Fruit fly (Drosophila melanogaster) whole organism, prepupa: Measurements from ENCODE around the gene CG5850.

ENCODE experiments used
- Blimp-1 ChIP-seq: fragments of 200-800 bp; sonication (Bioruptor generic); optimal IDR thresholded peaks from 3 replicates; lab custom pipeline; 2017; ENCODE audit warnings: missing biosample characterization, missing genetic modification characterization, mild to moderate bottlenecking, moderate library complexity, missing genetic modification reagents
- CG10669 ChIP-seq: fragments of 200-800 bp; sonication (Bioruptor generic); optimal IDR thresholded peaks from 3 replicates; lab custom pipeline; 2018; ENCODE audit warnings: missing biosample characterization, mild to moderate bottlenecking, missing genetic modification characterization, moderate library complexity
- CG11294 ChIP-seq: fragments of 200-800 bp; sonication (Bioruptor generic); IDR thresholded peaks from 2 replicates; pipeline ENCODE4 v1.3.6; 2022; ENCODE audit warnings: missing biosample characterization, missing genetic modification characterization
- CG11762 ChIP-seq: fragments of 200-800 bp; sonication (Bioruptor generic); optimal IDR thresholded peaks from 3 replicates; lab custom pipeline; 2016; ENCODE audit warnings: missing biosample characterization, missing genetic modification characterization; ENCODE audit not compliant: insufficient read depth
- CG11902 ChIP-seq: fragments of 200-800 bp; sonication (Bioruptor generic); optimal IDR thresholded peaks from 3 replicates; lab custom pipeline; 2016; ENCODE audit warnings: missing biosample characterization, missing genetic modification characterization
- CG15336 ChIP-seq: fragments of 200-800 bp; sonication (Bioruptor generic); IDR thresholded peaks from 2 replicates; pipeline ENCODE4 v1.3.6; 2022; ENCODE audit warnings: missing biosample characterization, missing genetic modification characterization
- CG1621 ChIP-seq: fragments of 200-800 bp; sonication (Bioruptor generic); optimal IDR thresholded peaks from 3 replicates; lab custom pipeline; 2018; ENCODE audit warnings: missing biosample characterization, mild to moderate bottlenecking, missing genetic modification characterization
- CG16779 ChIP-seq: fragments of 200-800 bp; sonication (Bioruptor generic); optimal IDR thresholded peaks from 3 replicates; lab custom pipeline; 2017; ENCODE audit warnings: missing biosample characterization, mild to moderate bottlenecking, missing genetic modification characterization
- CG31627 ChIP-seq: fragments of 200-800 bp; sonication (Bioruptor generic); optimal IDR thresholded peaks from 3 replicates; lab custom pipeline; 2016; ENCODE audit warnings: missing biosample characterization, missing genetic modification characterization
- CG32006 ChIP-seq: fragments of 200-800 bp; sonication (Bioruptor generic); optimal IDR thresholded peaks from 3 replicates; lab custom pipeline; 2017; ENCODE audit warnings: missing biosample characterization, mild to moderate bottlenecking, missing genetic modification characterization
- CG34406 ChIP-seq: fragments of 200-800 bp; sonication (Bioruptor generic); optimal IDR thresholded peaks from 3 replicates; lab custom pipeline; 2016; ENCODE audit warnings: missing biosample characterization, missing genetic modification characterization
- CG3919 ChIP-seq: fragments of 200-800 bp; sonication (Bioruptor generic); optimal IDR thresholded peaks from 3 replicates; lab custom pipeline; 2016; ENCODE audit warnings: missing biosample characterization, missing genetic modification characterization
- CG4318 ChIP-seq: fragments of 200-800 bp; sonication (Bioruptor generic); optimal IDR thresholded peaks from 3 replicates; lab custom pipeline; 2017; ENCODE audit warnings: missing biosample characterization, mild to moderate bottlenecking, missing genetic modification characterization
- CG6163 ChIP-seq: fragments of 200-800 bp; sonication (Bioruptor generic); IDR thresholded peaks from 3 replicates; pipeline ENCODE4 v1.3.6; 2022; ENCODE audit warnings: missing biosample characterization, missing genetic modification characterization
- CG6276 ChIP-seq: fragments of 200-800 bp; sonication (Bioruptor generic); optimal IDR thresholded peaks from 2 replicates; lab custom pipeline; 2017; ENCODE audit warnings: missing biosample characterization, mild to moderate bottlenecking, missing genetic modification characterization
- CG6792 ChIP-seq: fragments of 200-800 bp; sonication (Bioruptor generic); optimal IDR thresholded peaks from 3 replicates; lab custom pipeline; 2016; ENCODE audit warnings: missing biosample characterization, missing genetic modification characterization
- CG6808 ChIP-seq: fragments of 200-800 bp; sonication (Bioruptor generic); optimal IDR thresholded peaks from 3 replicates; lab custom pipeline; 2017; ENCODE audit warnings: missing biosample characterization, missing genetic modification characterization, mild to moderate bottlenecking, moderate library complexity, missing genetic modification reagents
- CG6854 ChIP-seq: fragments of 200-800 bp; sonication (Bioruptor generic); optimal IDR thresholded peaks from 2 replicates; lab custom pipeline; 2017; ENCODE audit warnings: missing biosample characterization, mild to moderate bottlenecking, missing genetic modification characterization
- CG7368 ChIP-seq: fragments of 200-800 bp; sonication (Bioruptor generic); optimal IDR thresholded peaks from 3 replicates; lab custom pipeline; 2016; ENCODE audit warnings: missing biosample characterization, missing genetic modification characterization
- CG8632 ChIP-seq: fragments of 200-800 bp; sonication (Bioruptor generic); optimal IDR thresholded peaks from 3 replicates; lab custom pipeline; 2016; ENCODE audit warnings: missing biosample characterization, missing genetic modification characterization
- CG9139 ChIP-seq: fragments of 200-800 bp; sonication (Bioruptor generic); optimal IDR thresholded peaks from 3 replicates; lab custom pipeline; 2017; ENCODE audit warnings: missing biosample characterization, mild to moderate bottlenecking, missing genetic modification characterization
- Eip75B ChIP-seq: fragments of 200-800 bp; sonication (Bioruptor generic); optimal IDR thresholded peaks from 3 replicates; lab custom pipeline; 2016; ENCODE audit warnings: missing biosample characterization, missing genetic modification characterization
- Eip78C ChIP-seq: fragments of 200-800 bp; sonication (Bioruptor generic); peaks from one replicate; lab custom pipeline; 2016; ENCODE audit warnings: missing biosample characterization, missing genetic modification characterization
- Eip93F ChIP-seq: fragments of 200-800 bp; sonication (Bioruptor generic); optimal IDR thresholded peaks from 2 replicates; lab custom pipeline; 2016; ENCODE audit warnings: missing biosample characterization, mild to moderate bottlenecking, missing genetic modification characterization
- Ets21C ChIP-seq: fragments of 200-800 bp; sonication (Bioruptor generic); optimal IDR thresholded peaks from 3 replicates; lab custom pipeline; 2016; ENCODE audit warnings: missing biosample characterization, missing genetic modification characterization
- Ets96B ChIP-seq: fragments of 200-800 bp; optimal IDR thresholded peaks from 2 replicates; lab custom pipeline; 2019; ENCODE audit warnings: missing biosample characterization, mild to moderate bottlenecking, missing genetic modification characterization, moderate library complexity
- Gug ChIP-seq: fragments of 200-800 bp; sonication (Bioruptor generic); IDR thresholded peaks from 2 replicates; pipeline ENCODE4 v1.3.6; 2022; ENCODE audit warnings: missing biosample characterization, missing genetic modification characterization
- Hr39 ChIP-seq: fragments of 200-800 bp; sonication (Bioruptor generic); optimal IDR thresholded peaks from 2 replicates; lab custom pipeline; 2016; ENCODE audit warnings: missing biosample characterization, missing genetic modification characterization
- Lpt ChIP-seq: fragments of 200-800 bp; sonication (Bioruptor generic); optimal IDR thresholded peaks from 3 replicates; lab custom pipeline; 2016; ENCODE audit warnings: missing biosample characterization, missing genetic modification characterization
- OdsH ChIP-seq: fragments of 200-800 bp; sonication (Bioruptor generic); optimal IDR thresholded peaks from 3 replicates; lab custom pipeline; 2016; ENCODE audit warnings: missing biosample characterization, missing genetic modification characterization
- Smox ChIP-seq: fragments of 200-800 bp; sonication (Bioruptor generic); optimal IDR thresholded peaks from 3 replicates; lab custom pipeline; 2016; ENCODE audit warnings: missing biosample characterization, missing genetic modification characterization
- Sox102F ChIP-seq: fragments of 200-800 bp; sonication (Bioruptor generic); optimal IDR thresholded peaks from 2 replicates; lab custom pipeline; 2016; ENCODE audit warnings: missing biosample characterization, mild to moderate bottlenecking, missing genetic modification characterization
- Sox14 ChIP-seq: fragments of 200-800 bp; sonication (Bioruptor generic); optimal IDR thresholded peaks from 3 replicates; lab custom pipeline; 2016; ENCODE audit warnings: missing biosample characterization, missing genetic modification characterization
- dac ChIP-seq: fragments of 200-800 bp; sonication (Bioruptor generic); optimal IDR thresholded peaks from 2 replicates; lab custom pipeline; 2017; ENCODE audit warnings: missing biosample characterization, mild to moderate bottlenecking, missing genetic modification characterization
- dsx ChIP-seq: fragments of 200-800 bp; optimal IDR thresholded peaks from 3 replicates; lab custom pipeline; 2019; ENCODE audit warnings: missing biosample characterization, mild to moderate bottlenecking, missing genetic modification characterization, moderate library complexity; ENCODE audit not compliant: poor library complexity, severe bottlenecking
- eg ChIP-seq: fragments of 200-800 bp; sonication (Bioruptor generic); IDR thresholded peaks from 3 replicates; pipeline ENCODE4 v1.3.6; 2022; ENCODE audit warnings: missing biosample characterization, missing genetic modification characterization
- esn ChIP-seq: fragments of 200-800 bp; sonication (Bioruptor generic); optimal IDR thresholded peaks from 2 replicates; lab custom pipeline; 2016; ENCODE audit warnings: missing biosample characterization, mild to moderate bottlenecking, missing genetic modification characterization, moderate library complexity
- fd85E ChIP-seq: fragments of 200-800 bp; sonication (Bioruptor generic); optimal IDR thresholded peaks from 3 replicates; lab custom pipeline; 2016; ENCODE audit warnings: missing biosample characterization, missing genetic modification characterization
- fkh ChIP-seq: fragments of 200-800 bp; sonication (Bioruptor generic); optimal IDR thresholded peaks from 3 replicates; lab custom pipeline; 2017; ENCODE audit warnings: missing biosample characterization, mild to moderate bottlenecking, missing genetic modification characterization, moderate library complexity
- lz ChIP-seq: fragments of 200-800 bp; sonication (Bioruptor generic); optimal IDR thresholded peaks from 3 replicates; lab custom pipeline; 2016; ENCODE audit warnings: missing biosample characterization, missing genetic modification characterization
- net ChIP-seq: fragments of 200-800 bp; sonication (Bioruptor generic); optimal IDR thresholded peaks from 3 replicates; lab custom pipeline; 2016; ENCODE audit warnings: missing biosample characterization, missing genetic modification characterization
- pdm3 ChIP-seq: fragments of 200-800 bp; sonication (Bioruptor generic); optimal IDR thresholded peaks from 3 replicates; lab custom pipeline; 2016; ENCODE audit warnings: missing biosample characterization, missing genetic modification characterization
- spab ChIP-seq: fragments of 200-800 bp; sonication (Bioruptor generic); optimal IDR thresholded peaks from 2 replicates; lab custom pipeline; 2017; ENCODE audit warnings: missing biosample characterization, mild to moderate bottlenecking, missing genetic modification characterization, missing genetic modification reagents
- svp ChIP-seq: fragments of 200-800 bp; sonication (Bioruptor generic); peaks from one replicate; lab custom pipeline; 2016; ENCODE audit warnings: missing biosample characterization, missing genetic modification characterization
- topi ChIP-seq: fragments of 200-800 bp; sonication (Bioruptor generic); optimal IDR thresholded peaks from 3 replicates; lab custom pipeline; 2016; ENCODE audit warnings: missing biosample characterization, missing genetic modification characterization

The CG5850 gene

DNA sequence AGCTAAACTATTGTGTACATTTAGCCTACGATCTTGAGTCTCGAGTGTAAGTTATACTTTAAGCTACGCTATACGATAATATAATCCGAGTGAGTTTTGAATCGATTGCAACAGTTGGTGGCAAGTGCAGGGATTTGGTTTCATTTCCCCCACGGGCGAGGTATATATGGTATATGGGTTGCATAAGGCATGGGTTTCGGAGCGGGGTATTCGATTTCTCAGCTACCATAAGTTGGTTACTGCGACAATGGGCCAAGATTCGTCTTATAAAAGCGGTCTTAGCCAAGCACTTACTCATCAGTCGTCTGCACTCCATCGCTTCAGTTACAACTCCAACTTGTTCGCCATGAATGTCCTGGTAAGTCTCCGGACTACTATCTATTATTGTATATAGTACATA, 33.5 kb downstream of the CG5850 start, which contains the start of gene CG42367:
Gene CG42367 (plus strand): TSS at position 301 of the 400 bp plus-strand sequence.
- TF ChIP-seq OdsH (GFP tag; lab: Kevin White, UChicago): no peak
- TF ChIP-seq CG11902 (GFP tag; lab: Kevin White, UChicago): no peak
- TF ChIP-seq CG4318 (GFP tag; lab: Kevin White, UChicago): no peak
- no peak for TF ChIP-seq CG6792 (GFP tag; lab: Kevin White, UChicago)
- no peak for TF ChIP-seq CG15336 (GFP tag; lab: Robert Waterston, UW)
- TF ChIP-seq Eip78C (GFP tag; lab: Kevin White, UChicago): no peak
- no peak for TF ChIP-seq eg (GFP tag; lab: Robert Waterston, UW)

DNA sequence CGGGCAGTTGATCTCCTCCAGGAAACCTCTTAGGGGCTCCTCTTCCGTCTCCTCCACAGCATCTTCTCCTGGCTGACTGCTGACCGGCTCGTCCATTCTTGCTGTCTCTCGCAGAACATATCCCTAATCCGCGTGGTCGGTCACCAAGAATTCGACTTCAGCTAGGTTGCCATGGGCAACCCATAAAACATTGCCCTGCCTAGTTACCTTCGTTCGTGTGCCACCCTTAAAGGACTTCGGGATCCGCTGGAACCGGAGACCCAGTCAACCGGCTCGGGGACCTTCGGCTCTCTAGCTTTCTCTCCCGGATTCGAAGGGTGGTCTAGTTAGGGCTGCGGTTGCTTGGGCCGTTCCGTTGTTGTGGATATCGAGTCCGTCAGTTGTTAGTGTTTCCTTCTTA, 39.0 kb downstream of the CG5850 start, which contains the start of the genes TbCMF46 and CG42366:
Gene TbCMF46 (minus strand): TSS at position 101 of the 400 bp plus-strand sequence.
Gene CG42366 (plus strand): TSS at position 397 of the 400 bp plus-strand sequence.
- TF ChIP-seq dac (GFP tag; lab: Kevin White, UChicago) (no peak), Eip75B (GFP tag; lab: Kevin White, UChicago) (no peak), CG6276 (GFP tag; lab: Kevin White, UChicago) (no peak), eg (GFP tag; lab: Robert Waterston, UW) (no peak)

DNA sequence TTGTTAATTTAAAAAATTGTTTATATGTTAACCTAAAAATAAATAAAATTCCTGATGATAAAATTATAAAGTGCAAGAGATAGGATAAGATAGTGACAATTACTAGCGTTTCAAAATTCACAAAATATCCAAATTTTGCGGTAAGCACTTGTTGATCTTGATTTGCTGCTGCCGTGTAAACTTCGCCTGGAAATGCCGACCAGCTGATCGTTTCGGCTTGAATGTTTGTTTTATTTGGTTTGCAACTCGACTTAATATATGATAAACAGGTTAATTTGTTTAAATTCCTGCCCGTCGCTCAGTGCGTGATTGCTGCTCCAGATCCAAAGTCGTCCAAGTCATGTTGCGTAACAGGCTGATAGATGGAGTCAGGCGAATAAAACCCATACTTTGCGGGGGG, 42.3 kb downstream of the CG5850 start, which contains the start of gene CG4592:
Gene CG4592 (plus strand): TSS at position 233 of the 400 bp plus-strand sequence.
- TF ChIP-seq CG9139 (GFP tag; lab: Kevin White, UChicago) (peak; percentile 55), Eip93F (GFP tag; lab: Kevin White, UChicago) (peak; percentile 72), OdsH (GFP tag; lab: Kevin White, UChicago) (no peak), Sox14 (GFP tag; lab: Kevin White, UChicago) (peak; percentile 74), CG6163 (GFP tag; lab: Robert Waterston, UW) (peak; percentile 84), spab (peak; percentile 44), CG16779 (tag; lab: Kevin White, UChicago) (peak; percentile 40), CG6808 (peak; percentile 62), Lpt (peak; percentile 44), CG34406 (GFP tag; lab: Kevin White, UChicago) (peak; percentile 72), Sox102F (GFP tag; lab: Kevin White, UChicago) (peak; percentile 82), Ets96B (tag; lab: Kevin White, UChicago) (no peak), CG8632 (GFP tag; lab: Kevin White, UChicago) (peak; percentile 70), Eip75B (GFP tag; lab: Kevin White, UChicago) (peak; percentile 83), fkh (GFP tag; lab: Kevin White, UChicago) (peak; percentile 97), dac (GFP tag; lab: Kevin White, UChicago) (no peak), CG32006 (GFP tag; lab: Kevin White, UChicago) (peak; percentile 75), CG11762 (GFP tag; lab: Kevin White, UChicago) (peak; percentile 29), Gug (GFP tag; lab: Robert Waterston, UW) (peak; percentile 31; the same call in 1 of the 2 replicates), svp (GFP tag; lab: Kevin White, UChicago) (peak; percentile 84), Ets21C (GFP tag; lab: Kevin White, UChicago) (no peak), CG6854 (GFP tag; lab: Kevin White, UChicago) (no peak), CG1621 (peak; percentile 65), Eip78C (GFP tag; lab: Kevin White, UChicago) (no peak), topi (peak; percentile 76), CG6792 (GFP tag; lab: Kevin White, UChicago) (peak; percentile 69), net (GFP tag; lab: Kevin White, UChicago) (peak; percentile 77), Smox (GFP tag; lab: Kevin White, UChicago) (peak; percentile 81), lz (GFP tag; lab: Kevin White, UChicago) (peak; percentile 75), CG10669 (GFP tag; lab: Kevin White, UChicago) (no peak), CG6276 (GFP tag; lab: Kevin White, UChicago) (peak; percentile 60), pdm3 (GFP tag; lab: Kevin White, UChicago) (no peak), CG3919 (GFP tag; lab: Kevin White, UChicago) (peak; percentile 82), fd85E (GFP tag; lab: Kevin White, UChicago) (no peak), CG7368 (peak; percentile 50), CG11294 (peak; percentile 13; the same call in 1 of the 2 replicates), esn (peak; percentile 86), CG4318 (GFP tag; lab: Kevin White, UChicago) (peak; percentile 28), Blimp-1 (peak; percentile 36), dsx (GFP tag; lab: Kevin White, UChicago) (peak; percentile 63), CG15336 (GFP tag; lab: Robert Waterston, UW) (peak; percentile 83), Hr39 (GFP tag; lab: Kevin White, UChicago) (peak; percentile 74), CG31627 (GFP tag; lab: Kevin White, UChicago) (peak; percentile 70)
